Worm (Caenorhabditis elegans) whole organism, L1 larva: ENCODE data around the gene T23F11.4.

Source experiments
- aha-1 ChIP-seq: fragments of 150-350 bp; optimal IDR thresholded peaks from 2 replicates; lab custom pipeline; 2014; ENCODE audit warnings: missing biosample characterization, missing genetic modification characterization
- hlh-4 ChIP-seq: sonication (generic microtip); optimal IDR thresholded peaks from 2 replicates; lab custom pipeline; 2016; ENCODE audit warnings: mild to moderate bottlenecking, missing genetic modification characterization, missing compliant biosample characterization
- nhr-11 ChIP-seq: fragments of 150-350 bp; optimal IDR thresholded peaks from 2 replicates; lab custom pipeline; 2014; ENCODE audit warnings: missing biosample characterization, missing genetic modification characterization
- nhr-28 ChIP-seq: fragments of 150-350 bp; optimal IDR thresholded peaks from 2 replicates; lab custom pipeline; 2014; ENCODE audit warnings: missing biosample characterization, missing genetic modification characterization
- pqm-1 ChIP-seq: sonication (generic microtip); optimal IDR thresholded peaks from 3 replicates; lab custom pipeline; 2017; ENCODE audit warnings: missing biosample characterization, missing genetic modification characterization
- snu-23 ChIP-seq: sonication (generic microtip); optimal IDR thresholded peaks from 2 replicates; lab custom pipeline; 2016; ENCODE audit warnings: missing genetic modification characterization, missing compliant biosample characterization
- sptf-1 ChIP-seq: fragments of 150-350 bp; optimal IDR thresholded peaks from 2 replicates; lab custom pipeline; 2014; ENCODE audit warnings: missing biosample characterization, missing genetic modification characterization
- unc-62 ChIP-seq: fragments of 150-350 bp; optimal IDR thresholded peaks from 2 replicates; lab custom pipeline; 2014; ENCODE audit warnings: missing biosample characterization, missing genetic modification reagents, missing genetic modification characterization
- ztf-11 ChIP-seq, 2 experiments: sonication (generic microtip); optimal IDR thresholded peaks; 2 replicates each; lab custom pipeline; 2016 to 2017; ENCODE audit warnings: missing genetic modification characterization in 2 of 2, missing biosample characterization in 1 of 2, missing compliant biosample characterization in 1 of 2

DNA sequence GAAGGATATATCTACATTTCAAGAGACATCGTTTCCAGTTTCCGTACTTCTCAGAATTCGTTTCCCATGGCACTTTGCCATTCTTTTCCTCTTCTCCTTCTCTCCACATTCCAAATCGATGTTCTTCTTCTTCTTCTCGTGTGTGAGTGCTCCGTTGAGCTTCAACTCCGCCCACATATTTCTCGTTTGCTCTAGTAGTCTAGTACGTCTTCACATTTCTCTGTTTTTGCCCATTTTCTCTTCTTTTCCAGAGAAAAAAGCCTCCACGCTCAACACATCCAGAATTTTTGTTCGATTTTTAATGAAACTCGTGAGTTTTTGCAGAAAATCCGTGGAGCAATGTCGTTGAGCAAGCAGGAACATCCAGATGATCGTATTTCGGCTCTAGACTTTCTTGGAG lies 43.7 kb upstream of the T23F11.4 start, which contains the start of gene T04A8.18:
- TF ChIP-seq nhr-28 (tag; lab: Kevin White, UChicago) (no peak), nhr-11 (no peak), aha-1 (no peak), ztf-11 (tag; optimal IDR thresholded peaks at IDR 0.05; lab: Kevin White, UChicago) (no peak), pqm-1 (tag; lab: Kevin White, UChicago) (no peak), unc-62 (no peak), sptf-1 (tag; lab: Kevin White, UChicago) (no peak), snu-23 (GFP tag; lab: Kevin White, UChicago) (no peak), hlh-4 (tag; lab: Kevin White, UChicago) (no peak)
